Fruit fly (Drosophila melanogaster) Kc167 (cell line): ENCODE data around the gene Galphaf.

ENCODE experiments used
- Myc ChIP-seq: fragments of >200 bp; optimal IDR thresholded peaks from 2 replicates; lab custom pipeline; 2017; ENCODE audit warnings: missing external identifiers
- psq ChIP-seq: fragments of >200 bp; optimal IDR thresholded peaks from 2 replicates; lab custom pipeline; 2017; ENCODE audit warnings: missing external identifiers

- TF ChIP-seq psq (no peak), Myc (lab: Kevin White, UChicago) (no peak)
These were observed 27.5 kb upstream of the Galphaf start for dm6 chr3L:16695076-16695847.
